Worm (Caenorhabditis elegans) whole organism, L4 larva: ENCODE data around the gene hdl-2.

Source experiments
- R02D3.7 ChIP-seq: fragments of 150-350 bp; sonication (generic microtip); optimal IDR thresholded peaks from 3 replicates; lab custom pipeline; 2014; ENCODE audit warnings: missing biosample characterization, missing genetic modification characterization
- aha-1 ChIP-seq: fragments of 150-350 bp; peaks from one replicate; lab custom pipeline; 2014; ENCODE audit warnings: missing biosample characterization, missing genetic modification characterization
- ama-1 ChIP-seq: fragments of 150-350 bp; optimal IDR thresholded peaks from 2 replicates; lab custom pipeline; 2014; ENCODE audit warnings: inconsistent platforms, mixed read lengths
- jun-1 ChIP-seq: fragments of 150-350 bp; optimal IDR thresholded peaks from 2 replicates; lab custom pipeline; 2014; ENCODE audit warnings: missing biosample characterization, missing genetic modification reagents, missing genetic modification characterization
- nhr-10 ChIP-seq: fragments of 150-350 bp; optimal IDR thresholded peaks from 2 replicates; lab custom pipeline; 2014; ENCODE audit warnings: missing biosample characterization, missing genetic modification characterization
- skn-1 ChIP-seq: fragments of 150-350 bp; optimal IDR thresholded peaks from 2 replicates; lab custom pipeline; 2014; ENCODE audit warnings: missing biosample characterization, missing genetic modification characterization
- unc-62 ChIP-seq, 3 experiments: fragments of 150-350 bp in 1 of 3; sonication (generic microtip); optimal IDR thresholded peaks in 2 of 3; peaks in 1 of 3; 1 replicate in 1 of 3; 2 replicates in 2 of 3; lab custom pipeline; 2014 to 2017; ENCODE audit warnings: missing biosample characterization in 3 of 3, missing genetic modification characterization in 3 of 3, missing genetic modification reagents in 3 of 3, missing genotype in 1 of 3
- ztf-11 ChIP-seq: fragments of 150-350 bp; optimal IDR thresholded peaks from 2 replicates; lab custom pipeline; 2014; ENCODE audit warnings: missing biosample characterization, missing genetic modification characterization

- no peak for TF ChIP-seq jun-1
- TF ChIP-seq ztf-11 (tag; lab: Kevin White, UChicago): no peak
- no peak for TF ChIP-seq ama-1 (lab: Kevin White, UChicago)
- no peak for TF ChIP-seq unc-62 (GFP tag; optimal IDR thresholded peaks at IDR 0.05 in 1 of 2; lab: Kevin White, UChicago)
- no peak for TF ChIP-seq unc-62 (tag; optimal IDR thresholded peaks at IDR 0.05; lab: Kevin White, UChicago)
- no peak for TF ChIP-seq skn-1 (tag; lab: Kevin White, UChicago)
- TF ChIP-seq nhr-10: no peak
- TF ChIP-seq R02D3.7 (tag; lab: Kevin White, UChicago): no peak
- no peak for TF ChIP-seq aha-1
Measured at ce11 chrIV:8827500-8827899, 46.4 kb upstream of the hdl-2 start, which contains the start of gene T28C6.7.
